Worm (Caenorhabditis elegans) whole organism, L4 larva: ENCODE measurements around the gene D2023.1.

Experiments
- ama-1 ChIP-seq: fragments of 150-350 bp; optimal IDR thresholded peaks from 2 replicates; lab custom pipeline; 2014; ENCODE audit warnings: inconsistent platforms, mixed read lengths
- fkh-10 ChIP-seq: fragments of 150-350 bp; optimal IDR thresholded peaks from 2 replicates; lab custom pipeline; 2014; ENCODE audit warnings: missing biosample characterization, missing genetic modification reagents, missing genetic modification characterization
- nhr-11 ChIP-seq: fragments of 150-350 bp; optimal IDR thresholded peaks from 2 replicates; lab custom pipeline; 2014; ENCODE audit warnings: missing biosample characterization, missing genetic modification characterization
- nhr-76 ChIP-seq: fragments of 150-350 bp; optimal IDR thresholded peaks from 2 replicates; lab custom pipeline; 2014; ENCODE audit warnings: missing biosample characterization, missing genetic modification characterization
- pha-4 ChIP-seq, 2 experiments: fragments of 150-350 bp in 1 of 2; fragments of 200-800 bp in 1 of 2; sonication (Bioruptor generic) in 1 of 2; IDR thresholded peaks in 1 of 2; optimal IDR thresholded peaks in 1 of 2; 2 replicates each; pipeline versions ENCODE4 v1.3.6 to Lab custom; 2014 to 2022; ENCODE audit warnings: missing genetic modification characterization in 2 of 2, missing genetic modification reagents in 2 of 2, missing biosample characterization in 1 of 2, missing compliant biosample characterization in 1 of 2
- pqm-1 ChIP-seq: sonication (generic microtip); optimal IDR thresholded peaks from 2 replicates; lab custom pipeline; 2017; ENCODE audit warnings: missing biosample characterization, missing genetic modification characterization
- saeg-2 ChIP-seq: fragments of 200-800 bp; sonication (Bioruptor generic); IDR thresholded peaks from 2 replicates; pipeline ENCODE4 v1.3.6; 2022; ENCODE audit warnings: missing genetic modification reagents, missing genetic modification characterization, missing compliant biosample characterization
- snpc-4 ChIP-seq: fragments of 150-350 bp; optimal IDR thresholded peaks from 2 replicates; lab custom pipeline; 2014; ENCODE audit warnings: missing biosample characterization, missing genetic modification characterization
- unc-62 ChIP-seq, 3 experiments: fragments of 150-350 bp in 1 of 3; sonication (generic microtip); optimal IDR thresholded peaks in 2 of 3; peaks in 1 of 3; 1 replicate in 1 of 3; 2 replicates in 2 of 3; lab custom pipeline; 2014 to 2017; ENCODE audit warnings: missing biosample characterization in 3 of 3, missing genetic modification characterization in 3 of 3, missing genetic modification reagents in 3 of 3, missing genotype in 1 of 3
- zip-2 ChIP-seq: fragments of 150-350 bp; optimal IDR thresholded peaks from 2 replicates; lab custom pipeline; 2014; ENCODE audit warnings: missing biosample characterization, missing genetic modification characterization

DNA sequence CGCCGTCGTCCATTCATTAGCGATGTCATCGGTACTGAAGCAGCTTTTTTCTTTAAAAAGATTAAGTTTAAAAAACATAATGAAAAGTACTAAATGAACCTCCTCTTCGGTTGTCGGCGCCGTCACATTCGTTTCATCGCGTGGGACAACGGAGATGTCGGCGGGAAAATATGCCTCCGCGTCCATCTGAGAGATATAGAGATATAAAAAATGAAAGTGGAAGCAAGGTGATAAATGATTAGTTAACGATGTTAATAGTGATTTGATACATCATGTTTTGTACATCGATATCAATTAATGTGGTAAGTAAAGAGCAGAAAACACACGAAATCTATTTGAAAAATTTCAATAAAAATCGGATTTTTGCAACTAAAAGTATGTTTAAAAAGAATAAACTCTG is 2.1 kb upstream of the D2023.1 start, which contains the start of gene F55A11.7:
- TF ChIP-seq unc-62 (GFP tag; optimal IDR thresholded peaks at IDR 0.05 in 1 of 2; lab: Kevin White, UChicago) = no peak
- no peak for TF ChIP-seq unc-62 (tag; optimal IDR thresholded peaks at IDR 0.05; lab: Kevin White, UChicago)
- TF ChIP-seq nhr-76 = no peak
- TF ChIP-seq pha-4 (GFP tag; IDR thresholded peaks at IDR 0.05; lab: Robert Waterston, UW) = no peak
- TF ChIP-seq pha-4 (tag; optimal IDR thresholded peaks at IDR 0.05; lab: Kevin White, UChicago) = no peak
- no peak for TF ChIP-seq ama-1
- no peak for TF ChIP-seq pqm-1 (tag; lab: Kevin White, UChicago)
- no peak for TF ChIP-seq zip-2
- TF ChIP-seq nhr-11 (tag; lab: Kevin White, UChicago) = no peak
- TF ChIP-seq fkh-10 (GFP tag; lab: Kevin White, UChicago) = no peak
- TF ChIP-seq saeg-2 = no peak
- TF ChIP-seq snpc-4 (tag; lab: Kevin White, UChicago) = no peak
